Worm (Caenorhabditis elegans) whole organism, midembryonic: ENCODE results near the gene dph-1.

Experiments used
- T22C8.4 ChIP-seq: fragments of 200-800 bp; sonication (Bioruptor generic); IDR thresholded peaks from 2 replicates; pipeline ENCODE4 v1.3.6; 2022; ENCODE audit warnings: missing genetic modification characterization, missing compliant biosample characterization
- cog-1 ChIP-seq: sonication (generic microtip); optimal IDR thresholded peaks from 2 replicates; lab custom pipeline; 2016; ENCODE audit warnings: missing genetic modification characterization, missing compliant biosample characterization
- flt-1 ChIP-seq: fragments of 200-800 bp; sonication (Bioruptor generic); IDR thresholded peaks from 2 replicates; pipeline ENCODE4 v1.3.6; 2022; ENCODE audit warnings: missing genetic modification characterization, missing compliant biosample characterization
- klf-2 ChIP-seq: fragments of 200-800 bp; sonication (Bioruptor generic); conservative IDR thresholded peaks from 2 replicates; pipeline ENCODE4 v1.3.6; 2022; ENCODE audit warnings: missing genetic modification reagents, missing genetic modification characterization, missing compliant biosample characterization
- med-1 ChIP-seq: sonication (generic microtip); optimal IDR thresholded peaks from 2 replicates; lab custom pipeline; 2017; ENCODE audit warnings: missing genetic modification characterization, mild to moderate bottlenecking, missing compliant biosample characterization, antibody characterized with exemption, missing genetic modification reagents; ENCODE audit not compliant: insufficient read depth
- ref-1 ChIP-seq: fragments of 200-800 bp; sonication (Bioruptor generic); conservative IDR thresholded peaks from 2 replicates; pipeline ENCODE4 v1.3.6; 2022; ENCODE audit warnings: missing genetic modification reagents, missing genetic modification characterization, missing compliant biosample characterization
- tab-1 ChIP-seq: fragments of 200-800 bp; sonication (Bioruptor generic); IDR thresholded peaks from 2 replicates; pipeline ENCODE4 v1.3.6; 2022; ENCODE audit warnings: missing genetic modification characterization, missing compliant biosample characterization
- ztf-23 ChIP-seq: fragments of 200-800 bp; sonication (Bioruptor generic); IDR thresholded peaks from 2 replicates; pipeline ENCODE4 v1.3.6; 2022; ENCODE audit warnings: missing genetic modification reagents, missing genetic modification characterization, missing compliant biosample characterization
- ztf-29 ChIP-seq: fragments of 200-800 bp; sonication (Bioruptor generic); IDR thresholded peaks from 2 replicates; pipeline ENCODE4 v1.3.6; 2022; ENCODE audit warnings: missing genetic modification reagents, missing genetic modification characterization, missing compliant biosample characterization

The dph-1 gene

ce11 chrIII:3703397-3703796 is 3.3 kb upstream of the dph-1 start, which contains the start of gene C14B1.3:
Gene C14B1.3 (plus strand): TSS chrIII:3703564.
- no peak for TF ChIP-seq ztf-29 (GFP tag; lab: Robert Waterston, UW)
- no peak for TF ChIP-seq flt-1 (GFP tag; lab: Robert Waterston, UW)
- TF ChIP-seq med-1 (GFP tag; lab: Kevin White, UChicago) = no peak
- no peak for TF ChIP-seq T22C8.4 (GFP tag; lab: Robert Waterston, UW)
- TF ChIP-seq cog-1 = no peak
- no peak for TF ChIP-seq klf-2 (GFP tag; lab: Robert Waterston, UW)
- TF ChIP-seq ref-1 (GFP tag; lab: Robert Waterston, UW) = no peak
- TF ChIP-seq ztf-23 = no peak
- TF ChIP-seq tab-1 (GFP tag; lab: Robert Waterston, UW) = no peak

- no peak for TF ChIP-seq med-1 (GFP tag; lab: Kevin White, UChicago)
Measured at ce11 chrIII:3704967-3705366, 1.7 kb upstream of the dph-1 start, which contains the start of gene wdr-5.1. Gene wdr-5.1 (plus strand): TSS chrIII:3705285.

ce11 chrIII:3709030-3709429 is 2.3 kb downstream of the dph-1 start, which contains the start of gene alkb-8:
Gene alkb-8 (plus strand): TSS chrIII:3709330.
- no peak for TF ChIP-seq ztf-29 (GFP tag; lab: Robert Waterston, UW)
- TF ChIP-seq T22C8.4 (GFP tag; lab: Robert Waterston, UW) = no peak
- TF ChIP-seq cog-1 = no peak
- TF ChIP-seq ztf-23 = no peak
- TF ChIP-seq klf-2 (GFP tag; lab: Robert Waterston, UW) = no peak
- no peak for TF ChIP-seq med-1 (GFP tag; lab: Kevin White, UChicago)
- TF ChIP-seq ref-1 (GFP tag; lab: Robert Waterston, UW) = no peak

- TF ChIP-seq T22C8.4 (GFP tag; lab: Robert Waterston, UW) (no peak), tab-1 (GFP tag; lab: Robert Waterston, UW) (no peak), flt-1 (GFP tag; lab: Robert Waterston, UW) (no peak), ref-1 (GFP tag; lab: Robert Waterston, UW) (no peak), ztf-29 (GFP tag; lab: Robert Waterston, UW) (no peak), cog-1 (no peak), ztf-23 (no peak), klf-2 (GFP tag; lab: Robert Waterston, UW) (no peak), med-1 (GFP tag; lab: Kevin White, UChicago) (no peak)
Measured at ce11 chrIII:3713163-3713562, 6.5 kb downstream of the dph-1 start, which contains the start of gene nrde-1. Gene nrde-1 (plus strand): TSS chrIII:3713463.

ce11 chrIII:3716073-3716659 is 9.5 kb downstream of the dph-1 start:
- TF ChIP-seq ztf-29 (GFP tag; lab: Robert Waterston, UW) (no peak), ztf-23 (0 out of 2 replicates have a peak, but pooled peaks have one; percentile 32), ref-1 (GFP tag; lab: Robert Waterston, UW) (no peak), T22C8.4 (GFP tag; lab: Robert Waterston, UW) (no peak), tab-1 (GFP tag; lab: Robert Waterston, UW) (no peak), cog-1 (peak; percentile 24), flt-1 (GFP tag; lab: Robert Waterston, UW) (no peak), klf-2 (GFP tag; lab: Robert Waterston, UW) (0 out of 2 replicates have a peak, but pooled peaks have one; percentile 51), med-1 (GFP tag; lab: Kevin White, UChicago) (no peak)

- TF ChIP-seq cog-1 (no peak), ztf-23 (no peak), flt-1 (GFP tag; lab: Robert Waterston, UW) (no peak), T22C8.4 (GFP tag; lab: Robert Waterston, UW) (no peak), med-1 (GFP tag; lab: Kevin White, UChicago) (no peak), ref-1 (GFP tag; lab: Robert Waterston, UW) (no peak), klf-2 (GFP tag; lab: Robert Waterston, UW) (no peak), tab-1 (GFP tag; lab: Robert Waterston, UW) (no peak), ztf-29 (GFP tag; lab: Robert Waterston, UW) (no peak)
Measured at ce11 chrIII:3719564-3719963, 12.9 kb downstream of the dph-1 start, which contains the start of gene C14B1.8. Gene C14B1.8 (minus strand): TSS chrIII:3719680.

ce11 chrIII:3723726-3724125 is 17.0 kb downstream of the dph-1 start:
- TF ChIP-seq ztf-29 (GFP tag; lab: Robert Waterston, UW) (no peak), T22C8.4 (GFP tag; lab: Robert Waterston, UW) (no peak), cog-1 (no peak), tab-1 (GFP tag; lab: Robert Waterston, UW) (no peak), klf-2 (GFP tag; lab: Robert Waterston, UW) (no peak), ztf-23 (no peak), ref-1 (GFP tag; lab: Robert Waterston, UW) (no peak), flt-1 (GFP tag; lab: Robert Waterston, UW) (no peak), med-1 (GFP tag; lab: Kevin White, UChicago) (no peak)

- TF ChIP-seq med-1 (GFP tag; lab: Kevin White, UChicago) (no peak), T22C8.4 (GFP tag; lab: Robert Waterston, UW) (no peak), ztf-29 (GFP tag; lab: Robert Waterston, UW) (no peak), cog-1 (no peak), klf-2 (GFP tag; lab: Robert Waterston, UW) (no peak), tab-1 (GFP tag; lab: Robert Waterston, UW) (no peak), ref-1 (GFP tag; lab: Robert Waterston, UW) (no peak), ztf-23 (no peak), flt-1 (GFP tag; lab: Robert Waterston, UW) (no peak)
Measured at ce11 chrIII:3724880-3725279, 18.2 kb downstream of the dph-1 start, which contains the start of gene C14B1.12. Gene C14B1.12 (minus strand): TSS chrIII:3724980.

- no peak for TF ChIP-seq med-1 (GFP tag; lab: Kevin White, UChicago)
- TF ChIP-seq T22C8.4 (GFP tag; lab: Robert Waterston, UW) = no peak
- TF ChIP-seq klf-2 (GFP tag; lab: Robert Waterston, UW) = no peak
- no peak for TF ChIP-seq flt-1 (GFP tag; lab: Robert Waterston, UW)
- no peak for TF ChIP-seq ztf-29 (GFP tag; lab: Robert Waterston, UW)
- TF ChIP-seq cog-1 = no peak
- TF ChIP-seq ztf-23 = no peak
- TF ChIP-seq tab-1 (GFP tag; lab: Robert Waterston, UW) = no peak
Measured at ce11 chrIII:3726443-3726842, 19.8 kb downstream of the dph-1 start, which contains the start of gene gldi-5. Gene gldi-5 (minus strand): TSS chrIII:3726500.
